Worm (Caenorhabditis elegans) whole organism, L1 larva: Measurements from ENCODE around the gene Y41D4B.14.

Source experiments
- ama-1 ChIP-seq: fragments of 150-350 bp; optimal IDR thresholded peaks from 2 replicates; lab custom pipeline; 2014
- ceh-90 ChIP-seq: sonication (generic microtip); optimal IDR thresholded peaks from 2 replicates; lab custom pipeline; 2016; ENCODE audit warnings: missing genetic modification characterization, missing compliant biosample characterization
- fkh-10 ChIP-seq: sonication (generic microtip); optimal IDR thresholded peaks from 2 replicates; lab custom pipeline; 2017; ENCODE audit warnings: missing biosample characterization, missing genetic modification reagents, missing genetic modification characterization
- mab-9 ChIP-seq: fragments of 200-800 bp; sonication (Bioruptor generic); IDR thresholded peaks from 2 replicates; pipeline ENCODE4 v1.3.6; 2022; ENCODE audit warnings: missing genetic modification reagents, missing genetic modification characterization, missing compliant biosample characterization
- nhr-11 ChIP-seq: fragments of 150-350 bp; optimal IDR thresholded peaks from 2 replicates; lab custom pipeline; 2014; ENCODE audit warnings: missing biosample characterization, missing genetic modification characterization
- nhr-12 ChIP-seq: sonication (generic microtip); optimal IDR thresholded peaks from 2 replicates; lab custom pipeline; 2017; ENCODE audit warnings: missing biosample characterization, missing genetic modification characterization
- nhr-28 ChIP-seq: fragments of 150-350 bp; optimal IDR thresholded peaks from 2 replicates; lab custom pipeline; 2014; ENCODE audit warnings: missing biosample characterization, missing genetic modification characterization
- nhr-47 ChIP-seq: sonication (generic microtip); optimal IDR thresholded peaks from 2 replicates; lab custom pipeline; 2016; ENCODE audit warnings: mild to moderate bottlenecking, missing genetic modification characterization, moderate library complexity, missing compliant biosample characterization
- unc-62 ChIP-seq: fragments of 150-350 bp; optimal IDR thresholded peaks from 2 replicates; lab custom pipeline; 2014; ENCODE audit warnings: missing biosample characterization, missing genetic modification reagents, missing genetic modification characterization
- vab-15 ChIP-seq: sonication (generic microtip); optimal IDR thresholded peaks from 2 replicates; lab custom pipeline; 2017; ENCODE audit warnings: missing genotype, mild to moderate bottlenecking, missing genetic modification characterization, missing compliant biosample characterization

- TF ChIP-seq nhr-47 (tag; lab: Kevin White, UChicago) (no peak), mab-9 (GFP tag; lab: Robert Waterston, UW) (no peak), nhr-11 (no peak), vab-15 (tag; lab: Kevin White, UChicago) (no peak), ama-1 (lab: Kevin White, UChicago) (no peak), unc-62 (GFP tag; lab: Kevin White, UChicago) (no peak), nhr-28 (tag; lab: Kevin White, UChicago) (no peak), fkh-10 (no peak), nhr-12 (no peak), ceh-90 (no peak)
Measured at ce11 chrIV:1565725-1566124, 11.1 kb upstream of the Y41D4B.14 start.
